Worm (Caenorhabditis elegans): ENCODE results near the gene F42A9.7.

DNA sequence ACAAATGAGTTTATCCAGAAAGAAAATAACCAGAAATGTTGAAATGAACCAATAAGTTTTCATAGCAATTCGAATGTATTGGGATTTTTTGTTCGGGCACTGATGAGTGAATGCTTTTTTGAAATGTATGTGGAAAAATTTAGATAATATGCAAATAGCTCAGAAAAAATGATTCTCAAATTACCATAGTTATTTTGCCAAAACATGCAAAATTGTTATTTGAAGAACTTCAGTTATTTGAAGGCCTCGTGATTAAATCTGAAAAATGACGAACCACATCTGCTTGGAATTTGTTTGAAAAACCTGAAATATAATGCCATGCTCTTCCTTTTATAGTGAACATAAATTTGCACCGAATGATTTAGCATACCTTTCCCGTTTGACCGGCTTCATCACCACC, 41.2 kb upstream of the F42A9.7 start, which contains the start of gene C49C8.6:
- TF ChIP-seq him-1 (tag; optimal IDR thresholded peaks at IDR 0.05) (no peak), dao-5 (tag; optimal IDR thresholded peaks at IDR 0.05) (no peak)
